Worm (Caenorhabditis elegans): Measurements from ENCODE around the gene dre-1.

- no peak for TF ChIP-seq ces-1 (GFP tag; optimal IDR thresholded peaks at IDR 0.05)
- TF ChIP-seq nhr-90 (tag; optimal IDR thresholded peaks at IDR 0.05; ENCODE audit: poor library complexity): no peak
- no peak for TF ChIP-seq snpc-4 (tag; optimal IDR thresholded peaks at IDR 0.05)
- no peak for TF ChIP-seq dpl-1 (GFP tag; optimal IDR thresholded peaks at IDR 0.05)
- no peak for TF ChIP-seq egl-13 (tag; optimal IDR thresholded peaks at IDR 0.05)
- TF ChIP-seq ceh-82 (tag; optimal IDR thresholded peaks at IDR 0.05): no peak
- no peak for TF ChIP-seq zag-1 (tag; optimal IDR thresholded peaks at IDR 0.05)
- TF ChIP-seq lin-15B (tag; optimal IDR thresholded peaks at IDR 0.05): no peak
- no peak for TF ChIP-seq mep-1 (tag; optimal IDR thresholded peaks at IDR 0.05)
Observed at ce11 chrV:6496611-6497158, 49.6 kb downstream of the dre-1 start, which contains the start of gene dgtr-1.
